Worm (Caenorhabditis elegans) whole organism, late embryonic: ENCODE data around the gene Y50D4B.6.

Source experiments
- ceh-14 ChIP-seq: sonication (generic microtip); optimal IDR thresholded peaks from 2 replicates; lab custom pipeline; 2016; ENCODE audit warnings: missing genotype, missing genetic modification characterization, missing compliant biosample characterization
- elt-2 ChIP-seq: sonication (generic microtip); optimal IDR thresholded peaks from 2 replicates; lab custom pipeline; 2016; ENCODE audit warnings: missing genetic modification reagents, missing genetic modification characterization, missing compliant biosample characterization
- eyg-1 ChIP-seq: sonication (generic microtip); optimal IDR thresholded peaks from 2 replicates; lab custom pipeline; 2016; ENCODE audit warnings: missing genotype, missing genetic modification characterization, missing compliant biosample characterization
- sox-4 ChIP-seq: sonication (generic microtip); optimal IDR thresholded peaks from 2 replicates; lab custom pipeline; 2017; ENCODE audit warnings: mild to moderate bottlenecking, missing genetic modification characterization, inconsistent platforms, missing compliant biosample characterization
- unc-86 ChIP-seq: sonication (generic microtip); optimal IDR thresholded peaks from 2 replicates; lab custom pipeline; 2016; ENCODE audit warnings: missing genetic modification characterization, missing compliant biosample characterization

ce11 chrV:1060219-1060863, 23.8 kb upstream of the Y50D4B.6 start:
- peak; percentile 91 for TF ChIP-seq elt-2 (tag; lab: Kevin White, UChicago)
- TF ChIP-seq eyg-1 (tag; lab: Kevin White, UChicago), result no peak
- TF ChIP-seq unc-86 (tag; lab: Kevin White, UChicago), result no peak
- TF ChIP-seq ceh-14 (tag; lab: Kevin White, UChicago), result no peak
- no peak for TF ChIP-seq sox-4 (tag; lab: Kevin White, UChicago)
